Worm (Caenorhabditis elegans): ENCODE measurements around the gene F49E12.12.

F49E12.12 gene

ce11 chrII:8346384-8346783 lies 34.9 kb upstream of the F49E12.12 start, which contains the start of gene eff-1:
Gene eff-1, plus strand, starts transcription at chrII:8346684.
- TF ChIP-seq K09A11.1 (tag; optimal IDR thresholded peaks at IDR 0.05; ENCODE audit: insufficient read depth) (no peak), fkh-10 (GFP tag; optimal IDR thresholded peaks at IDR 0.05) (no peak), C38D4.7 (GFP tag; optimal IDR thresholded peaks at IDR 0.05) (no peak), hlh-13 (GFP tag; optimal IDR thresholded peaks at IDR 0.05) (no peak), syd-9 (tag; optimal IDR thresholded peaks at IDR 0.05) (no peak), mec-3 (tag; optimal IDR thresholded peaks at IDR 0.05; ENCODE audit: borderline replicate concordance) (no peak), ceh-30 (tag; optimal IDR thresholded peaks at IDR 0.05) (no peak), ceh-34 (tag; optimal IDR thresholded peaks at IDR 0.05) (no peak), Y22D7AL.16 (tag; optimal IDR thresholded peaks at IDR 0.05) (no peak), nfya-1 (tag; optimal IDR thresholded peaks at IDR 0.05) (no peak), fkh-6 (tag; optimal IDR thresholded peaks at IDR 0.05) (no peak), ztf-16 (tag; optimal IDR thresholded peaks at IDR 0.05) (no peak), pat-9 (tag; optimal IDR thresholded peaks at IDR 0.05) (no peak), ceh-14 (tag; optimal IDR thresholded peaks at IDR 0.05) (no peak), sdc-2 (tag; optimal IDR thresholded peaks at IDR 0.05) (no peak), pax-1 (tag; optimal IDR thresholded peaks at IDR 0.05) (no peak), ttx-3 (tag; optimal IDR thresholded peaks at IDR 0.05) (no peak), unc-3 (GFP tag; conservative IDR thresholded peaks at IDR 0.05) (no peak), unc-3 (tag; optimal IDR thresholded peaks at IDR 0.05) (no peak), unc-42 (tag; optimal IDR thresholded peaks at IDR 0.05) (no peak), ceh-31 (tag; optimal IDR thresholded peaks at IDR 0.05) (no peak)

- TF ChIP-seq ceh-31 (tag; optimal IDR thresholded peaks at IDR 0.05) (peak; percentile 22), unc-42 (tag; optimal IDR thresholded peaks at IDR 0.05) (peak; percentile 74), T23F11.4 (GFP tag; optimal IDR thresholded peaks at IDR 0.05) (no peak), eyg-1 (tag; optimal IDR thresholded peaks at IDR 0.05) (no peak), tbx-7 (tag; optimal IDR thresholded peaks at IDR 0.05) (no peak)
These were observed 28.0 kb upstream of the F49E12.12 start for ce11 chrII:8353288-8353687.

- TF ChIP-seq unc-3 (GFP tag; conservative IDR thresholded peaks at IDR 0.05) (no peak), unc-3 (tag; optimal IDR thresholded peaks at IDR 0.05) (no peak), unc-42 (tag; optimal IDR thresholded peaks at IDR 0.05) (peak; percentile 69)
These were observed 27.0 kb upstream of the F49E12.12 start, which contains the start of gene C26D10.6 for ce11 chrII:8354233-8354750. Gene C26D10.6, minus strand, starts transcription at chrII:8354700.

ce11 chrII:8358466-8358865 lies 22.8 kb upstream of the F49E12.12 start:
- peak; percentile 14 for TF ChIP-seq mec-3 (tag; optimal IDR thresholded peaks at IDR 0.05; ENCODE audit: borderline replicate concordance)
- TF ChIP-seq hlh-6 (tag; optimal IDR thresholded peaks at IDR 0.05), result no peak
- TF ChIP-seq unc-42 (tag; optimal IDR thresholded peaks at IDR 0.05), result no peak
- peak; percentile 16 for TF ChIP-seq pag-3 (tag; optimal IDR thresholded peaks at IDR 0.05; ENCODE audit: borderline replicate concordance)
- no peak for TF ChIP-seq hlh-30 (tag; optimal IDR thresholded peaks at IDR 0.05; ENCODE audit: insufficient read depth)
- no peak for TF ChIP-seq Y22D7AL.16 (tag; optimal IDR thresholded peaks at IDR 0.05)
- peak; percentile 25 for TF ChIP-seq fkh-6 (tag; optimal IDR thresholded peaks at IDR 0.05)
- TF ChIP-seq che-1 (tag; optimal IDR thresholded peaks at IDR 0.05), result no peak
- TF ChIP-seq odd-2 (tag; optimal IDR thresholded peaks at IDR 0.05), result no peak
- TF ChIP-seq elt-4 (tag; optimal IDR thresholded peaks at IDR 0.05), result peak; percentile 56
- no peak for TF ChIP-seq ceh-48 (tag; optimal IDR thresholded peaks at IDR 0.05)
- TF ChIP-seq ceh-9 (tag; optimal IDR thresholded peaks at IDR 0.05), result no peak
- TF ChIP-seq npax-4 (tag; optimal IDR thresholded peaks at IDR 0.05), result no peak

ce11 chrII:8359350-8359749 lies 21.9 kb upstream of the F49E12.12 start, which contains the start of gene col-77:
Gene col-77, minus strand, starts transcription at chrII:8359381.
- TF ChIP-seq hlh-13 (GFP tag; optimal IDR thresholded peaks at IDR 0.05), result no peak
- TF ChIP-seq gmeb-2 (tag; optimal IDR thresholded peaks at IDR 0.05), result no peak
- TF ChIP-seq ceh-45 (GFP tag; IDR thresholded peaks at IDR 0.05), result no peak
- no peak for TF ChIP-seq eyg-1 (tag; optimal IDR thresholded peaks at IDR 0.05)
- TF ChIP-seq elt-2 (tag; optimal IDR thresholded peaks at IDR 0.05), result no peak
- no peak for TF ChIP-seq fax-1 (tag; optimal IDR thresholded peaks at IDR 0.05)
- TF ChIP-seq unc-42 (tag; optimal IDR thresholded peaks at IDR 0.05), result no peak
- no peak for TF ChIP-seq ceh-2 (tag; optimal IDR thresholded peaks at IDR 0.05)
- no peak for TF ChIP-seq fkh-10 (GFP tag; optimal IDR thresholded peaks at IDR 0.05)
- TF ChIP-seq dve-1 (tag; optimal IDR thresholded peaks at IDR 0.05), result no peak
- no peak for TF ChIP-seq C38D4.7 (GFP tag; optimal IDR thresholded peaks at IDR 0.05)
- no peak for TF ChIP-seq elt-4 (tag; optimal IDR thresholded peaks at IDR 0.05)
- TF ChIP-seq K02D7.2 (tag; optimal IDR thresholded peaks at IDR 0.05), result no peak
- no peak for TF ChIP-seq hlh-30 (tag; optimal IDR thresholded peaks at IDR 0.05; ENCODE audit: insufficient read depth)
- TF ChIP-seq unc-55 (GFP tag; optimal IDR thresholded peaks at IDR 0.05), result no peak
- no peak for TF ChIP-seq ceh-34 (tag; optimal IDR thresholded peaks at IDR 0.05)
- TF ChIP-seq zip-5 (tag; optimal IDR thresholded peaks at IDR 0.05), result no peak
- TF ChIP-seq npax-4 (tag; optimal IDR thresholded peaks at IDR 0.05), result no peak

Measured in whole organism, late embryonic.